Worm (Caenorhabditis elegans): Measurements from ENCODE around the gene K08D10.10.

The K08D10.10 gene

ce11 chrIV:4137472-4137871 lies 14.6 kb upstream of the K08D10.10 start, which contains the start of gene F49F1.9:
F49F1.9 (minus strand) TSS chrIV:4137572.
- TF ChIP-seq sma-9 (GFP tag; optimal IDR thresholded peaks at IDR 0.05) (no peak), sma-9 (tag; optimal IDR thresholded peaks at IDR 0.05) (no peak), nhr-11 (tag; optimal IDR thresholded peaks at IDR 0.05) (no peak), F13H6.1 (tag; optimal IDR thresholded peaks at IDR 0.05) (no peak), ztf-4 (tag; optimal IDR thresholded peaks at IDR 0.05) (no peak), unc-39 (tag; optimal IDR thresholded peaks at IDR 0.05) (no peak), ceh-82 (tag; optimal IDR thresholded peaks at IDR 0.05) (no peak), unc-62 (GFP tag; optimal IDR thresholded peaks at IDR 0.05) (no peak), ztf-1 (GFP tag; conservative IDR thresholded peaks at IDR 0.05) (no peak), lin-11 (tag; optimal IDR thresholded peaks at IDR 0.05) (no peak), sem-4 (tag; optimal IDR thresholded peaks at IDR 0.05) (no peak), C34F6.9 (tag; optimal IDR thresholded peaks at IDR 0.05) (no peak), gmeb-1 (tag; optimal IDR thresholded peaks at IDR 0.05) (no peak), ama-1 (optimal IDR thresholded peaks at IDR 0.05) (no peak), nhr-21 (tag; optimal IDR thresholded peaks at IDR 0.05) (no peak)

ce11 chrIV:4139022-4139421 lies 13.0 kb upstream of the K08D10.10 start, which contains the start of gene F49F1.10:
F49F1.10 (minus strand) TSS chrIV:4139122.
- TF ChIP-seq unc-55 (GFP tag; optimal IDR thresholded peaks at IDR 0.05) (no peak), nhr-129 (tag; optimal IDR thresholded peaks at IDR 0.05) (no peak), nhr-11 (tag; optimal IDR thresholded peaks at IDR 0.05) (no peak), skn-1 (tag; optimal IDR thresholded peaks at IDR 0.05) (no peak), unc-39 (tag; optimal IDR thresholded peaks at IDR 0.05) (no peak), lin-11 (tag; optimal IDR thresholded peaks at IDR 0.05) (no peak), fos-1 (tag; optimal IDR thresholded peaks at IDR 0.05) (no peak), C34F6.9 (tag; optimal IDR thresholded peaks at IDR 0.05) (no peak), peb-1 (tag; optimal IDR thresholded peaks at IDR 0.05) (no peak), ZK546.5 (tag; optimal IDR thresholded peaks at IDR 0.05) (no peak), dmd-4 (tag; optimal IDR thresholded peaks at IDR 0.05) (no peak), nhr-237 (tag; optimal IDR thresholded peaks at IDR 0.05) (no peak), elt-1 (tag; optimal IDR thresholded peaks at IDR 0.05) (no peak), sma-9 (GFP tag; optimal IDR thresholded peaks at IDR 0.05) (no peak), sma-9 (tag; optimal IDR thresholded peaks at IDR 0.05) (no peak)

ce11 chrIV:4140265-4140664 lies 11.8 kb upstream of the K08D10.10 start, which contains the start of gene F49F1.18:
F49F1.18 (minus strand) TSS chrIV:4140365.
- no peak for TF ChIP-seq lin-13 (GFP tag; optimal IDR thresholded peaks at IDR 0.05)
- TF ChIP-seq egl-27 (tag; optimal IDR thresholded peaks at IDR 0.05) = no peak
- no peak for TF ChIP-seq C34F6.9 (tag; optimal IDR thresholded peaks at IDR 0.05)
- no peak for TF ChIP-seq F13H6.1 (tag; optimal IDR thresholded peaks at IDR 0.05)
- TF ChIP-seq nhr-23 (tag; optimal IDR thresholded peaks at IDR 0.05) = no peak
- no peak for TF ChIP-seq gmeb-1 (tag; optimal IDR thresholded peaks at IDR 0.05)
- TF ChIP-seq mbf-1 (tag; optimal IDR thresholded peaks at IDR 0.05) = no peak
- no peak for TF ChIP-seq alr-1 (tag; optimal IDR thresholded peaks at IDR 0.05)
- no peak for TF ChIP-seq nhr-10 (tag; optimal IDR thresholded peaks at IDR 0.05)
- TF ChIP-seq elt-3 (tag; optimal IDR thresholded peaks at IDR 0.05) = no peak
- no peak for TF ChIP-seq ztf-4 (tag; optimal IDR thresholded peaks at IDR 0.05)
- no peak for TF ChIP-seq ZK546.5 (tag; optimal IDR thresholded peaks at IDR 0.05)
- TF ChIP-seq zag-1 (tag; optimal IDR thresholded peaks at IDR 0.05) = no peak
- TF ChIP-seq elt-1 (tag; optimal IDR thresholded peaks at IDR 0.05) = no peak
- no peak for TF ChIP-seq R02D3.7 (tag; optimal IDR thresholded peaks at IDR 0.05)
- TF ChIP-seq nhr-129 (tag; optimal IDR thresholded peaks at IDR 0.05) = no peak
- TF ChIP-seq ceh-82 (tag; optimal IDR thresholded peaks at IDR 0.05) = no peak
- TF ChIP-seq mab-5 (tag; optimal IDR thresholded peaks at IDR 0.05) = no peak

ce11 chrIV:4141311-4141710 lies 10.7 kb upstream of the K08D10.10 start, which contains the start of gene F49F1.11:
F49F1.11 (minus strand) TSS chrIV:4141411.
- TF ChIP-seq ztf-4 (tag; optimal IDR thresholded peaks at IDR 0.05) = no peak
- no peak for TF ChIP-seq ztf-11 (tag; optimal IDR thresholded peaks at IDR 0.05)
- TF ChIP-seq lin-39 (tag; optimal IDR thresholded peaks at IDR 0.05) = no peak
- no peak for TF ChIP-seq ZK546.5 (tag; optimal IDR thresholded peaks at IDR 0.05)
- no peak for TF ChIP-seq sma-3 (GFP tag; optimal IDR thresholded peaks at IDR 0.05)
- TF ChIP-seq aly-2 (tag; optimal IDR thresholded peaks at IDR 0.05) = no peak
- no peak for TF ChIP-seq R02D3.7 (tag; optimal IDR thresholded peaks at IDR 0.05)
- TF ChIP-seq unc-39 (tag; optimal IDR thresholded peaks at IDR 0.05) = no peak
- no peak for TF ChIP-seq mdl-1 (tag; optimal IDR thresholded peaks at IDR 0.05)
- TF ChIP-seq ztf-1 (GFP tag; conservative IDR thresholded peaks at IDR 0.05) = no peak
- no peak for TF ChIP-seq zag-1 (tag; optimal IDR thresholded peaks at IDR 0.05)
- TF ChIP-seq mab-5 (tag; optimal IDR thresholded peaks at IDR 0.05) = no peak
- TF ChIP-seq C34F6.9 (tag; optimal IDR thresholded peaks at IDR 0.05) = no peak
- no peak for TF ChIP-seq nhr-12 (tag; optimal IDR thresholded peaks at IDR 0.05)
- TF ChIP-seq dmd-4 (tag; optimal IDR thresholded peaks at IDR 0.05) = no peak
